Worm (Caenorhabditis elegans): Measurements from ENCODE around the gene R11D1.1.

DNA sequence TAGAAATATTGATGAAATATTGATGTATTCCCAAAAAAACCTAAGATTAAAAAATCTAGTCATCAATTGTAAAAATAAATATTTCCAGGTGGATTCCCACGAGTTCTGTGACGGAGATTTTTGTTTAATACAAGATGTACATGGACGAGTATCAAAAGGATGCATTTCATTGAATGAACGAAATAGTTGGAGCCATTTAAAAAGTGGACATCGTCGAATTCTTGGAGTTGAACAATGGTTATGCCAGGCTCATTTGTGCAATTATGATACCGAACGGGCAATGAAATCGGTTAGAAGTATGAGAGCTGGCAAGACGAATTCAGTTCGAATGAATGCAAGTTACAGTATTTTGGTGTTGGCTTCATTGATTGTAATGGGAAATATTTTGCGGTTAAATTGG lies 45.4 kb downstream of the R11D1.1 start:
- TF ChIP-seq F10E7.11 (tag; optimal IDR thresholded peaks at IDR 0.05) = no peak
- TF ChIP-seq F37B4.10 (GFP tag; IDR thresholded peaks at IDR 0.05) = no peak
- TF ChIP-seq lin-35 (GFP tag; optimal IDR thresholded peaks at IDR 0.05) = no peak
- TF ChIP-seq die-1 (tag; optimal IDR thresholded peaks at IDR 0.05) = no peak
- TF ChIP-seq K12H6.12 (tag; optimal IDR thresholded peaks at IDR 0.05) = no peak
- no peak for TF ChIP-seq K11D2.4 (GFP tag; IDR thresholded peaks at IDR 0.05)
- TF ChIP-seq mel-28 (tag; optimal IDR thresholded peaks at IDR 0.05; ENCODE audit: borderline replicate concordance) = no peak
- TF ChIP-seq Y79H2A.3 (GFP tag; conservative IDR thresholded peaks at IDR 0.05) = no peak
- TF ChIP-seq chd-7 (tag; optimal IDR thresholded peaks at IDR 0.05) = no peak
- no peak for TF ChIP-seq egl-18 (GFP tag; IDR thresholded peaks at IDR 0.05)
- TF ChIP-seq fkh-3 (tag; optimal IDR thresholded peaks at IDR 0.05) = no peak
- no peak for TF ChIP-seq F23B12.7 (tag; optimal IDR thresholded peaks at IDR 0.05; ENCODE audit: insufficient read depth)
- no peak for TF ChIP-seq tbx-9 (tag; optimal IDR thresholded peaks at IDR 0.05; ENCODE audit: borderline replicate concordance)
- no peak for TF ChIP-seq egl-44 (GFP tag; IDR thresholded peaks at IDR 0.05)
